Worm (Caenorhabditis elegans) whole organism, mixed stage, embryonic: ENCODE data around the gene cest-5.1.
A peak's percentile ranks its signal among the peaks of the same experiment; 100 is the strongest.
"Not testable (repeated sequence)": the region's sequence is repeated elsewhere in the genome, so short reads cannot be mapped to it uniquely, and the experiment has no call there.

Experiments used
- bed-3 ChIP-seq: fragments of 200-800 bp; sonication (Bioruptor generic); optimal IDR thresholded peaks from 3 replicates; lab custom pipeline; 2018; ENCODE audit warnings: mild to moderate bottlenecking, missing genetic modification characterization, moderate library complexity, missing compliant biosample characterization
- ceh-39 ChIP-seq: fragments of 150-350 bp; optimal IDR thresholded peaks from 2 replicates; lab custom pipeline; 2014; ENCODE audit warnings: missing biosample characterization, missing genetic modification characterization
- ceh-43 ChIP-seq: fragments of 200-800 bp; sonication (Bioruptor generic); optimal IDR thresholded peaks from 2 replicates; lab custom pipeline; 2018; ENCODE audit warnings: mild to moderate bottlenecking, missing genetic modification characterization, moderate library complexity, missing compliant biosample characterization
- ceh-83 ChIP-seq: fragments of 200-800 bp; sonication (Bioruptor generic); optimal IDR thresholded peaks from 2 replicates; lab custom pipeline; 2018; ENCODE audit warnings: mild to moderate bottlenecking, missing genetic modification characterization, missing compliant biosample characterization
- ces-1 ChIP-seq: fragments of 150-350 bp; optimal IDR thresholded peaks from 2 replicates; lab custom pipeline; 2014; ENCODE audit warnings: missing biosample characterization, missing genetic modification reagents, missing genetic modification characterization
- cnd-1 ChIP-seq: fragments of 200-800 bp; sonication (Bioruptor generic); optimal IDR thresholded peaks from 2 replicates; lab custom pipeline; 2018; ENCODE audit warnings: mild to moderate bottlenecking, missing genetic modification characterization, missing compliant biosample characterization
- drap-1 ChIP-seq: fragments of 200-800 bp; sonication (Bioruptor generic); optimal IDR thresholded peaks from 3 replicates; lab custom pipeline; 2018; ENCODE audit warnings: mild to moderate bottlenecking, missing genetic modification characterization, missing compliant biosample characterization
- elt-1 ChIP-seq: sonication (generic microtip); optimal IDR thresholded peaks from 2 replicates; lab custom pipeline; 2017; ENCODE audit warnings: missing genetic modification characterization, mild to moderate bottlenecking, missing compliant biosample characterization, antibody characterized with exemption, moderate library complexity, borderline replicate concordance; ENCODE audit not compliant: insufficient read depth
- elt-3 ChIP-seq: fragments of 150-350 bp; optimal IDR thresholded peaks from 2 replicates; lab custom pipeline; 2014; ENCODE audit warnings: missing biosample characterization, missing genetic modification characterization
- flh-1 ChIP-seq: fragments of 200-800 bp; sonication (Bioruptor generic); optimal IDR thresholded peaks from 2 replicates; lab custom pipeline; 2018; ENCODE audit warnings: mild to moderate bottlenecking, missing genetic modification characterization, moderate library complexity, missing compliant biosample characterization
- hlh-1 ChIP-seq: fragments of 150-350 bp; optimal IDR thresholded peaks from 2 replicates; lab custom pipeline; 2014; ENCODE audit warnings: missing biosample characterization, missing genetic modification reagents, missing genetic modification characterization
- lin-13 ChIP-seq: fragments of 150-350 bp; optimal IDR thresholded peaks from 2 replicates; lab custom pipeline; 2014; ENCODE audit warnings: missing biosample characterization, missing genetic modification characterization
- lin-32 ChIP-seq: fragments of 200-800 bp; sonication (Bioruptor generic); optimal IDR thresholded peaks from 2 replicates; lab custom pipeline; 2018; ENCODE audit warnings: mild to moderate bottlenecking, missing genetic modification characterization, missing compliant biosample characterization
- mep-1 ChIP-seq: fragments of 150-350 bp; optimal IDR thresholded peaks from 2 replicates; lab custom pipeline; 2017; ENCODE audit warnings: missing biosample characterization, missing genetic modification reagents, missing genetic modification characterization, inconsistent platforms
- mls-2 ChIP-seq: sonication (generic microtip); optimal IDR thresholded peaks from 2 replicates; lab custom pipeline; 2016; ENCODE audit warnings: mild to moderate bottlenecking, missing genetic modification characterization, moderate library complexity, missing compliant biosample characterization
- nhr-12 ChIP-seq: fragments of 150-350 bp; optimal IDR thresholded peaks from 2 replicates; lab custom pipeline; 2014; ENCODE audit warnings: missing biosample characterization, missing genetic modification characterization
- nhr-2 ChIP-seq: fragments of 150-350 bp; optimal IDR thresholded peaks from 2 replicates; lab custom pipeline; 2014; ENCODE audit warnings: missing biosample characterization, missing genetic modification characterization
- nhr-28 ChIP-seq: fragments of 150-350 bp; optimal IDR thresholded peaks from 2 replicates; lab custom pipeline; 2014; ENCODE audit warnings: missing biosample characterization, missing genetic modification characterization
- nhr-76 ChIP-seq: sonication (generic microtip); optimal IDR thresholded peaks from 2 replicates; lab custom pipeline; 2017; ENCODE audit warnings: missing biosample characterization, missing genetic modification characterization
- pha-4 ChIP-seq: fragments of 150-350 bp; optimal IDR thresholded peaks from 2 replicates; lab custom pipeline; 2018; ENCODE audit warnings: missing biosample characterization, missing genetic modification reagents, missing genetic modification characterization
- snpc-4 ChIP-seq: fragments of 150-350 bp; optimal IDR thresholded peaks from 2 replicates; lab custom pipeline; 2014; ENCODE audit warnings: missing biosample characterization, missing genetic modification characterization
- sptf-1 ChIP-seq: sonication (generic microtip); optimal IDR thresholded peaks from 2 replicates; lab custom pipeline; 2017; ENCODE audit warnings: mild to moderate bottlenecking, missing genetic modification characterization, moderate library complexity, missing compliant biosample characterization
- tbx-8 ChIP-seq: fragments of 200-800 bp; sonication (Bioruptor generic); optimal IDR thresholded peaks from 2 replicates; lab custom pipeline; 2018; ENCODE audit warnings: mild to moderate bottlenecking, missing genetic modification characterization, moderate library complexity, missing compliant biosample characterization
- unc-39 ChIP-seq: fragments of 150-350 bp; optimal IDR thresholded peaks from 2 replicates; lab custom pipeline; 2014; ENCODE audit warnings: missing biosample characterization, missing genetic modification characterization
- unc-62 ChIP-seq: fragments of 150-350 bp; optimal IDR thresholded peaks from 2 replicates; lab custom pipeline; 2014; ENCODE audit warnings: missing biosample characterization, missing genetic modification reagents, missing genetic modification characterization
- zip-8 ChIP-seq: fragments of 150-350 bp; optimal IDR thresholded peaks from 2 replicates; lab custom pipeline; 2014; ENCODE audit warnings: missing biosample characterization, missing genetic modification characterization

cest-5.1 gene

ce11 chrIV:6602376-6602775 lies 29.2 kb downstream of the cest-5.1 start, which contains the start of gene F15B10.3:
F15B10.3 (plus strand) TSS chrIV:6602676.
- no peak for TF ChIP-seq elt-1
- TF ChIP-seq snpc-4 (tag; lab: Kevin White, UChicago) = no peak
- no peak for TF ChIP-seq bed-3
- TF ChIP-seq ces-1 (GFP tag; lab: Kevin White, UChicago) = no peak
- TF ChIP-seq mls-2 (tag; lab: Kevin White, UChicago) = no peak

DNA sequence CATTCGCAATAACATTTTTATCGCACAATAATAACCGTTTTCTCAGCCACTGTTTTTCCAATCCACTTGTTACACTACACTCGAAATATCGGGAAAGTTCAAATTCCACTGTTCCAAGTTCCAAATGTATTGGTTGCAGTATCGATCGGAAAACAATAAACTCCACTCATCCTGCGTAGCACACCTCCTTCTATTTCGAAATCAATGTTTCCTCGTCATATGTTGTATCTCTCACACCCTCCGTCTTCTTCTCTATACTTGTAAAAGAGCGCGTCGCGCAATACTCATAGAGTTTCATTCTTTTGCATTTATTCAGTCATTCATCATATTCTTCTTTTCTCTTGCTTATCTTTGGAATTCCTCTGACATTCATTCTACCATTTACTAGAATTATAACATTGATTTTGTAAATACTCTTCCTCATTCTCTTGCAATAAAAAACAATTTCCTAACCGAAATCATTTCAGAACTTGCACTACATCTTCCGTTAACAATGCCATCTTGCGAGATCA lies 30.3 kb downstream of the cest-5.1 start, which contains the start of gene sup-36:
Gene sup-36 (plus strand): TSS at position 462 of the 512 bp plus-strand sequence.
- TF ChIP-seq hlh-1 (tag; lab: Kevin White, UChicago) = peak; percentile 52
- TF ChIP-seq ceh-43 (GFP tag; lab: Kevin White, UChicago) = no peak
- TF ChIP-seq ceh-39 (tag; lab: Kevin White, UChicago) = peak; percentile 63
- TF ChIP-seq nhr-2 = no peak
- TF ChIP-seq, all 35 proteins: peak for 2

DNA sequence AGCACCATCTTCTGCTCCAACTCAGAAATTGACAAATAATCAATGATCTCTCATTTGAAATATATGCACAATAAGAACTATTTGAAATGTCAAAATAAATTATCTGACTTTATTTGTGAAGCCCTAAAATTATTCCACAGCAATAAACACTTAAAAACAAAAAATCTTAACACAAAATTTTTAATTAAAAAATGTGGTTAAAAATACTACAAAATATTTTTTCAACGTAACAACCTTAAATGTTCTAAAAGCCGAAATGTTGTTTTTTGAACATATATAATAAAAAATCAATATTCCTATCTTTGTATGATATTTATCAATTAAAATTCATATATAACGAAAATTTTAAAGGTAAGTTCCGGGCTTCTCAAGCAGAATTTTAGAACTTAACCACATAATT lies 32.1 kb downstream of the cest-5.1 start, which contains the start of gene F38A5.8:
Gene F38A5.8 (plus strand): TSS at position 301 of the 400 bp plus-strand sequence.
- TF ChIP-seq nhr-76 = no peak
- TF ChIP-seq pha-4 (tag; lab: Kevin White, UChicago) = no peak
- no peak for TF ChIP-seq hlh-1 (tag; lab: Kevin White, UChicago)
- TF ChIP-seq tbx-8 = no peak
- TF ChIP-seq unc-62 (GFP tag; lab: Kevin White, UChicago) = no peak

DNA sequence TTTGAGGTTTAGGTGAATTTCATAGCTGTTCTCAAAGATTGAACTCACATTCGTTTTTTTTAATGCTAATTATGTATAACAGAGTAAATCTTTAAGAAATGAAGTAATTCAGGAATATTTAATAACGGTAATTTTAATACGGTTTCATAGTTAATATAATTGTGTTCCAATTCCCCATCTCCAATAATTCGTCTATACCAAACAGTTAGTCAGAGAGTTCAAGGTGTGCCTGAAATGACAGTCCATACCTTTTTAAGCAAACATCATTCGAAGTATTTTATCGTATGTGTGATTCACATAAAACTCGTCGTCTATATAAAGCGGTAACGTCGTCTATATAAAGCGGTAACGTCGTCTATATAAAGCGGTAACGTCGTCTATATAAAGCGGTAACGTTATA lies 32.8 kb downstream of the cest-5.1 start, which contains the start of gene nspb-5:
Gene nspb-5 (plus strand): TSS at position 301 of the 400 bp plus-strand sequence.
- not testable (repeated sequence) for TF ChIP-seq tbx-8; ceh-43 (GFP tag; lab: Kevin White, UChicago); elt-3

ce11 chrIV:6597918-6598317 lies 33.6 kb downstream of the cest-5.1 start, which contains the start of gene nspb-4:
nspb-4 (plus strand) TSS chrIV:6598218.
- TF ChIP-seq ceh-39, unc-39, pha-4 (tag; lab: Kevin White, UChicago): not testable (repeated sequence)

ce11 chrIV:6597298-6597697 lies 34.3 kb downstream of the cest-5.1 start, which contains the start of gene F38A5.6:
F38A5.6 (minus strand) TSS chrIV:6597398.
- TF ChIP-seq lin-32 (GFP tag; lab: Kevin White, UChicago) (no peak), cnd-1 (tag; lab: Kevin White, UChicago) (no peak), flh-1 (no peak), nhr-2 (no peak), snpc-4 (tag; lab: Kevin White, UChicago) (no peak), nhr-76 (no peak), unc-39 (tag; lab: Kevin White, UChicago) (no peak), mep-1 (no peak), ces-1 (GFP tag; lab: Kevin White, UChicago) (no peak), lin-13 (tag; lab: Kevin White, UChicago) (no peak), pha-4 (tag; lab: Kevin White, UChicago) (no peak), ceh-43 (GFP tag; lab: Kevin White, UChicago) (no peak), tbx-8 (no peak), nhr-28 (tag; lab: Kevin White, UChicago) (no peak), unc-62 (GFP tag; lab: Kevin White, UChicago) (no peak), zip-8 (tag; lab: Kevin White, UChicago) (no peak)

DNA sequence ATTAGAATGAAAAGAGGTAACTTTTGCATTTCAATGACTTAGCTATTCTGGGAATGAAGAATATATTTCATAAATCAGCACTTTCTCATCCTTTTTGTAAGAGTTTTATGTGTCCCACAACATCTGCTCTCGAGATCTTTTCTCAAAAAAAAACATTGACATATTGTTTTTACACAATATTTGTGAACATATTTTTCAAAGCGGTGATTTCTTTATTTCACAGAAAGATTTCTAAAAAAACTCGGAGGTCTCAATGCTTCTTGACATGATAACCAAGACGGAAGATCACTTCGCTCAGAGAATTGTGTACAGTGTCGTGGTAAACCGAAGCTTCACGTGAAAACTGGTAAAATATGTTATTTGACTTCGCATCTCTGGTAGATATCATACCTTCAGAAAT lies 35.6 kb downstream of the cest-5.1 start, which contains the start of gene F38A5.22:
Gene F38A5.22 (minus strand): TSS at position 29 of the 400 bp plus-strand sequence.
- TF ChIP-seq unc-39 (tag; lab: Kevin White, UChicago) = no peak
- TF ChIP-seq ceh-83 (GFP tag; lab: Kevin White, UChicago) = no peak
- no peak for TF ChIP-seq drap-1 (GFP tag; lab: Kevin White, UChicago)
- no peak for TF ChIP-seq cnd-1 (tag; lab: Kevin White, UChicago)
- no peak for TF ChIP-seq nhr-12 (tag; lab: Kevin White, UChicago)
- no peak for TF ChIP-seq sptf-1 (tag; lab: Kevin White, UChicago)
- TF ChIP-seq elt-3 = no peak
- TF ChIP-seq flh-1 = no peak
- TF ChIP-seq lin-32 (GFP tag; lab: Kevin White, UChicago) = no peak
